Fruit fly (Drosophila melanogaster) whole organism, embryonic: Measurements from ENCODE around the gene CG34300.

Source experiments
- Adf1 ChIP-seq: fragments of 200-800 bp; sonication (Bioruptor generic); IDR thresholded peaks from 2 replicates; pipeline ENCODE4 v1.3.6; 2022; ENCODE audit warnings: missing biosample characterization, missing genetic modification characterization
- B-H1 ChIP-seq: fragments of 200-800 bp; sonication (Bioruptor generic); IDR thresholded peaks from 3 replicates; pipeline ENCODE4 v1.3.6; 2022; ENCODE audit warnings: missing biosample characterization, missing genetic modification characterization
- B-H2 ChIP-seq: fragments of 200-800 bp; sonication (Bioruptor generic); optimal IDR thresholded peaks from 2 replicates; lab custom pipeline; 2018; ENCODE audit warnings: missing biosample characterization, mild to moderate bottlenecking, missing genetic modification characterization
- Bdp1 ChIP-seq: fragments of 200-800 bp; sonication (Bioruptor generic); optimal IDR thresholded peaks from 3 replicates; lab custom pipeline; 2016; ENCODE audit warnings: missing biosample characterization, missing genetic modification characterization
- Bteb2 ChIP-seq: fragments of 200-800 bp; sonication (Bioruptor generic); optimal IDR thresholded peaks from 2 replicates; lab custom pipeline; 2016; ENCODE audit warnings: missing biosample characterization, missing genetic modification characterization
- CG12236 ChIP-seq: fragments of 200-800 bp; sonication (Bioruptor generic); optimal IDR thresholded peaks from 2 replicates; lab custom pipeline; 2016; ENCODE audit warnings: missing biosample characterization, missing genetic modification characterization
- CG14667 ChIP-seq: fragments of 200-800 bp; sonication (Bioruptor generic); IDR thresholded peaks from 2 replicates; pipeline ENCODE4 v1.3.6; 2022; ENCODE audit warnings: missing biosample characterization, missing genetic modification characterization
- CG14965 ChIP-seq: fragments of 200-800 bp; sonication (Bioruptor generic); optimal IDR thresholded peaks from 2 replicates; lab custom pipeline; 2016; ENCODE audit warnings: missing biosample characterization, missing genetic modification characterization, borderline replicate concordance
- CG15269 ChIP-seq: fragments of 200-800 bp; sonication (Bioruptor generic); optimal IDR thresholded peaks from 2 replicates; lab custom pipeline; 2018; ENCODE audit warnings: missing biosample characterization, mild to moderate bottlenecking, missing genetic modification characterization, moderate library complexity
- CG15696 ChIP-seq: fragments of 200-800 bp; sonication (Bioruptor generic); optimal IDR thresholded peaks from 2 replicates; lab custom pipeline; 2019; ENCODE audit warnings: missing biosample characterization, mild to moderate bottlenecking, missing genetic modification characterization, moderate library complexity
- CG17328 ChIP-seq: fragments of 200-800 bp; sonication (Bioruptor generic); IDR thresholded peaks from 2 replicates; pipeline ENCODE4 v1.3.6; 2022; ENCODE audit warnings: missing biosample characterization, missing genetic modification characterization
- CG1832 ChIP-seq: fragments of 200-800 bp; sonication (Bioruptor generic); optimal IDR thresholded peaks from 2 replicates; lab custom pipeline; 2017; ENCODE audit warnings: missing biosample characterization, mild to moderate bottlenecking, missing genetic modification characterization, inconsistent platforms
- CG18619 ChIP-seq: fragments of 200-800 bp; sonication (Bioruptor generic); optimal IDR thresholded peaks from 3 replicates; lab custom pipeline; 2017; ENCODE audit warnings: missing biosample characterization, mild to moderate bottlenecking, missing genetic modification characterization
- CG18764 ChIP-seq: fragments of 200-800 bp; sonication (Bioruptor generic); optimal IDR thresholded peaks from 3 replicates; lab custom pipeline; 2016; ENCODE audit warnings: missing biosample characterization, missing genetic modification characterization
- CG3065 ChIP-seq: fragments of 200-800 bp; sonication (Bioruptor generic); optimal IDR thresholded peaks from 2 replicates; lab custom pipeline; 2016; ENCODE audit warnings: missing biosample characterization, missing genetic modification characterization
- CG31224 ChIP-seq: fragments of 200-800 bp; sonication (Bioruptor generic); IDR thresholded peaks from 2 replicates; pipeline ENCODE4 v1.3.6; 2022; ENCODE audit warnings: missing biosample characterization, missing genetic modification characterization
- CG3163 ChIP-seq: fragments of 200-800 bp; sonication (Bioruptor generic); optimal IDR thresholded peaks from 3 replicates; lab custom pipeline; 2016; ENCODE audit warnings: missing biosample characterization, missing genetic modification characterization
- Dip3 ChIP-seq: fragments of 200-800 bp; sonication (Bioruptor generic); optimal IDR thresholded peaks from 3 replicates; lab custom pipeline; 2016; ENCODE audit warnings: missing biosample characterization, missing genetic modification characterization
- Doc3 ChIP-seq: fragments of 200-800 bp; sonication (Bioruptor generic); IDR thresholded peaks from 3 replicates; pipeline ENCODE4 v1.3.6; 2022; ENCODE audit warnings: missing biosample characterization, missing genetic modification characterization; ENCODE audit not compliant: partially characterized antibody
- Fer2 ChIP-seq: fragments of 200-800 bp; sonication (Bioruptor generic); optimal IDR thresholded peaks from 2 replicates; lab custom pipeline; 2018; ENCODE audit warnings: missing biosample characterization, mild to moderate bottlenecking, missing genetic modification characterization, moderate library complexity
- GATAe ChIP-seq: fragments of 200-800 bp; sonication (Bioruptor generic); conservative IDR thresholded peaks from 2 replicates; pipeline ENCODE4 v1.3.6; 2022; ENCODE audit warnings: missing biosample characterization, missing genetic modification characterization
- HLH4C ChIP-seq: fragments of 200-800 bp; sonication (Bioruptor generic); IDR thresholded peaks from 3 replicates; pipeline ENCODE4 v1.3.6; 2022; ENCODE audit warnings: missing biosample characterization, missing genetic modification characterization; ENCODE audit not compliant: partially characterized antibody
- Lhr ChIP-seq: fragments of 200-800 bp; sonication (Bioruptor generic); optimal IDR thresholded peaks from 3 replicates; lab custom pipeline; 2017; ENCODE audit warnings: mild to moderate bottlenecking, missing biosample characterization, missing genetic modification reagents, missing genetic modification characterization
- Mad ChIP-seq: fragments of 200-800 bp; sonication (Bioruptor generic); optimal IDR thresholded peaks from 2 replicates; lab custom pipeline; 2016; ENCODE audit warnings: missing biosample characterization, missing genetic modification characterization
- Rfx ChIP-seq: fragments of 200-800 bp; sonication (Bioruptor generic); IDR thresholded peaks from 2 replicates; pipeline ENCODE4 v1.3.6; 2022; ENCODE audit warnings: missing biosample characterization, missing genetic modification characterization
- Sox102F ChIP-seq: fragments of 200-800 bp; sonication (Bioruptor generic); optimal IDR thresholded peaks from 2 replicates; lab custom pipeline; 2018; ENCODE audit warnings: missing biosample characterization, mild to moderate bottlenecking, missing genetic modification characterization, moderate library complexity
- Tbp ChIP-seq: fragments of >200 bp; optimal IDR thresholded peaks from 2 replicates; lab custom pipeline; 2018; ENCODE audit warnings: missing biosample characterization, missing genetic modification characterization
- ab ChIP-seq: fragments of 200-800 bp; sonication (Bioruptor generic); optimal IDR thresholded peaks from 2 replicates; lab custom pipeline; 2016; ENCODE audit warnings: missing biosample characterization, missing genetic modification characterization
- bcd ChIP-seq: fragments of 200-800 bp; sonication (Bioruptor generic); optimal IDR thresholded peaks from 2 replicates; lab custom pipeline; 2017; ENCODE audit warnings: missing biosample characterization, mild to moderate bottlenecking, missing genetic modification characterization
- crc ChIP-seq: fragments of 200-800 bp; sonication (Bioruptor generic); optimal IDR thresholded peaks from 2 replicates; lab custom pipeline; 2016; ENCODE audit warnings: missing biosample characterization, missing genetic modification characterization
- dan ChIP-seq: fragments of 200-800 bp; sonication (Bioruptor generic); IDR thresholded peaks from 2 replicates; pipeline ENCODE4 v1.3.6; 2022; ENCODE audit warnings: missing biosample characterization, missing genetic modification characterization
- dm ChIP-seq: fragments of 200-800 bp; sonication (Bioruptor generic); optimal IDR thresholded peaks from 3 replicates; lab custom pipeline; 2016; ENCODE audit warnings: missing biosample characterization, missing genetic modification characterization
- dysf ChIP-seq: fragments of 200-800 bp; sonication (Bioruptor generic); IDR thresholded peaks from 3 replicates; pipeline ENCODE4 v1.3.6; 2022; ENCODE audit warnings: missing biosample characterization, missing genetic modification characterization
- exex ChIP-seq: fragments of 200-800 bp; sonication (Bioruptor generic); optimal IDR thresholded peaks from 4 replicates; lab custom pipeline; 2018; ENCODE audit warnings: missing biosample characterization, mild to moderate bottlenecking, missing genetic modification characterization, moderate library complexity
- gcm2 ChIP-seq: fragments of 200-800 bp; sonication (Bioruptor generic); optimal IDR thresholded peaks from 2 replicates; lab custom pipeline; 2016; ENCODE audit warnings: missing biosample characterization, missing genetic modification characterization
- gfzf ChIP-seq: fragments of 200-800 bp; sonication (Bioruptor generic); optimal IDR thresholded peaks from 2 replicates; lab custom pipeline; 2016; ENCODE audit warnings: missing biosample characterization, mild to moderate bottlenecking, missing genetic modification characterization, moderate library complexity
- hb ChIP-seq: fragments of 200-800 bp; sonication (Bioruptor generic); IDR thresholded peaks from 3 replicates; pipeline ENCODE4 v1.3.6; 2022; ENCODE audit warnings: missing biosample characterization, missing genetic modification characterization; ENCODE audit not compliant: partially characterized antibody
- hbn ChIP-seq: fragments of 200-800 bp; sonication (Bioruptor generic); IDR thresholded peaks from 2 replicates; pipeline ENCODE4 v1.3.6; 2022; ENCODE audit warnings: missing biosample characterization, missing genetic modification characterization; ENCODE audit not compliant: partially characterized antibody
- jigr1 ChIP-seq: fragments of 200-800 bp; sonication (Bioruptor generic); IDR thresholded peaks from 3 replicates; pipeline ENCODE4 v1.3.6; 2022; ENCODE audit warnings: missing biosample characterization, missing genetic modification characterization
- luna ChIP-seq: fragments of 200-800 bp; sonication (Bioruptor generic); optimal IDR thresholded peaks from 2 replicates; lab custom pipeline; 2016; ENCODE audit warnings: missing biosample characterization, missing genetic modification characterization
- nmo ChIP-seq: fragments of 200-800 bp; sonication (Bioruptor generic); optimal IDR thresholded peaks from 2 replicates; lab custom pipeline; 2018; ENCODE audit warnings: missing biosample characterization, mild to moderate bottlenecking, missing genetic modification characterization, moderate library complexity
- prd ChIP-seq, 3 experiments: fragments of >200 bp in 2 of 3; fragments of 200-800 bp in 1 of 3; sonication (Bioruptor generic) in 1 of 3; optimal IDR thresholded peaks in 2 of 3; IDR thresholded peaks in 1 of 3; 2 replicates in 2 of 3; 3 replicates in 1 of 3; pipeline versions ENCODE4 v1.3.6 to Lab custom; 2017 to 2022; ENCODE audit warnings: missing biosample characterization in 1 of 3, missing genetic modification characterization in 1 of 3
- scrt ChIP-seq: fragments of 200-800 bp; sonication (Bioruptor generic); optimal IDR thresholded peaks from 2 replicates; lab custom pipeline; 2018; ENCODE audit warnings: missing biosample characterization, mild to moderate bottlenecking, missing genetic modification characterization, moderate library complexity
- ssp ChIP-seq: fragments of 200-800 bp; sonication (Bioruptor generic); IDR thresholded peaks from 2 replicates; pipeline ENCODE4 v1.3.6; 2022; ENCODE audit warnings: missing biosample characterization, missing genetic modification characterization
- tgo ChIP-seq: fragments of 200-800 bp; sonication (Bioruptor generic); IDR thresholded peaks from 3 replicates; pipeline ENCODE4 v1.3.6; 2022; ENCODE audit warnings: missing biosample characterization, missing genetic modification characterization
- ttk ChIP-seq: fragments of 200-800 bp; sonication (Bioruptor generic); IDR thresholded peaks from 2 replicates; pipeline ENCODE4 v2.1.2; 2022; ENCODE audit warnings: missing biosample characterization, missing genetic modification characterization
- tx ChIP-seq: fragments of 200-800 bp; sonication (Bioruptor generic); optimal IDR thresholded peaks from 2 replicates; lab custom pipeline; 2016; ENCODE audit warnings: missing biosample characterization, missing genetic modification characterization
- wek ChIP-seq: fragments of 200-800 bp; sonication (Bioruptor generic); optimal IDR thresholded peaks from 3 replicates; lab custom pipeline; 2018; ENCODE audit warnings: missing biosample characterization, mild to moderate bottlenecking, missing genetic modification characterization, moderate library complexity
- zen2 ChIP-seq: fragments of 200-800 bp; sonication (Bioruptor generic); IDR thresholded peaks from 3 replicates; pipeline ENCODE4 v1.3.6; 2022; ENCODE audit warnings: missing biosample characterization, missing genetic modification characterization; ENCODE audit not compliant: partially characterized antibody
- zfh1 ChIP-seq: fragments of 200-800 bp; sonication (Bioruptor generic); IDR thresholded peaks from 3 replicates; pipeline ENCODE4 v1.3.6; 2022; ENCODE audit warnings: missing biosample characterization, missing genetic modification characterization

Gene CG34300

dm6 chr3R:30304884-30305529, 1.4 kb downstream of the CG34300 start (continued):
- TF ChIP-seq Bteb2 (GFP tag; lab: Kevin White, UChicago) (peak; percentile 44), B-H2 (GFP tag; lab: Kevin White, UChicago) (peak; percentile 11), Doc3 (no peak), GATAe (no peak), CG18619 (GFP tag; lab: Kevin White, UChicago) (peak; percentile 35), Tbp (GFP tag; lab: Kevin White, UChicago) (no peak), gfzf (GFP tag; lab: Kevin White, UChicago) (no peak), CG1832 (no peak), CG31224 (GFP tag; lab: Robert Waterston, UW) (0 out of 2 replicates have a peak, but pooled peaks have one; percentile 18), ttk (GFP tag; lab: Robert Waterston, UW) (no peak), zen2 (GFP tag; lab: Robert Waterston, UW) (no peak), CG14667 (GFP tag; lab: Robert Waterston, UW) (no peak), Adf1 (GFP tag; lab: Robert Waterston, UW) (no peak), jigr1 (peak; percentile 12; the same call in 1 of the 3 replicates), bcd (GFP tag; lab: Kevin White, UChicago) (peak; percentile 55), hb (GFP tag; lab: Robert Waterston, UW) (no peak), wek (no peak), CG14965 (GFP tag; lab: Kevin White, UChicago) (no peak), nmo (GFP tag; lab: Kevin White, UChicago) (peak; percentile 65), CG18764 (GFP tag; lab: Kevin White, UChicago) (no peak), Mad (no peak), hbn (GFP tag; lab: Robert Waterston, UW) (no peak), CG3163 (GFP tag; lab: Kevin White, UChicago) (no peak), Lhr (no peak), luna (GFP tag; lab: Kevin White, UChicago) (no peak), gcm2 (GFP tag; lab: Kevin White, UChicago) (no peak), CG3065 (GFP tag; lab: Kevin White, UChicago) (no peak), dysf (GFP tag; lab: Robert Waterston, UW) (peak; percentile 81), Dip3 (GFP tag; lab: Kevin White, UChicago) (peak; percentile 27), CG15269 (tag; lab: Kevin White, UChicago) (peak; percentile 58), prd (optimal IDR thresholded peaks at IDR 0.05; lab: Kevin White, UChicago) (no peak), prd (GFP tag; IDR thresholded peaks at IDR 0.05; lab: Robert Waterston, UW) (peak; percentile 54; the same call in 2 of the 3 replicates), scrt (GFP tag; lab: Kevin White, UChicago) (no peak), CG17328 (GFP tag; lab: Robert Waterston, UW) (no peak), zfh1 (GFP tag; lab: Robert Waterston, UW) (no peak), ssp (GFP tag; lab: Robert Waterston, UW) (peak; percentile 40; the same call in 1 of the 2 replicates), CG12236 (GFP tag; lab: Kevin White, UChicago) (no peak), CG15696 (tag; lab: Kevin White, UChicago) (no peak), Fer2 (tag; lab: Kevin White, UChicago) (no peak), exex (tag; lab: Kevin White, UChicago) (peak; percentile 8), HLH4C (GFP tag; lab: Robert Waterston, UW) (no peak), crc (no peak), Sox102F (GFP tag; lab: Kevin White, UChicago) (peak; percentile 58), dan (GFP tag; lab: Robert Waterston, UW) (no peak), tx (peak; percentile 18), Bdp1 (GFP tag; lab: Kevin White, UChicago) (no peak), B-H1 (GFP tag; lab: Robert Waterston, UW) (no peak; the same call in 2 of the 3 replicates), ab (no peak), Rfx (GFP tag; lab: Robert Waterston, UW) (peak; percentile 55; the same call in 1 of the 2 replicates), dm (GFP tag; lab: Kevin White, UChicago) (no peak), tgo (GFP tag; lab: Robert Waterston, UW) (peak; percentile 38; the same call in 2 of the 3 replicates)
